Worm (Caenorhabditis elegans): ENCODE results near the gene dpy-2.

DNA sequence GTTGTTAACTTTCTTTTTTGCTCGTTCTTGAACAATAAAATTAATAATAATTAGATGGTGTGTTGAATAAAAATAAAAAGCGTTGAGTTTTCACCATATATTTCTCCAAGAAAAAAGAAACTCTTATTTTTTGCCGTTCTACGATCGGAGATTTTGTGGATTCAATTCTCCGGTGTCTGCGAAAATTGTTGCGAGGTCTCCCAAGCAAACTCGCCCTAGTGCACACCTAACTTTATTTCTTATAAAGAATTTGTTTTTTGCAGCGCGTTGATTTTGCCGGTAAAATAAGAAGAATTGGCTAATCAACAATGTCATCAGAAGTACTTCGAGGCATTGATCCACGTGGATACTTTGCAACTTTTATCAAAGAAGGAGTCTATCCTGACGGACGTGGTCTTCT lies 27.3 kb downstream of the dpy-2 start, which contains the start of gene exos-8:
- TF ChIP-seq W03F9.2 (tag; optimal IDR thresholded peaks at IDR 0.05): no peak
- TF ChIP-seq him-1 (tag; optimal IDR thresholded peaks at IDR 0.05): peak; percentile 12
- no peak for TF ChIP-seq dao-5 (tag; optimal IDR thresholded peaks at IDR 0.05)
